Fruit fly (Drosophila melanogaster) whole organism, embryonic: ENCODE data around the gene mRRF2.

ENCODE experiments used
- Asciz ChIP-seq: fragments of 200-800 bp; sonication (Bioruptor generic); optimal IDR thresholded peaks from 2 replicates; lab custom pipeline; 2017; ENCODE audit warnings: missing biosample characterization, mild to moderate bottlenecking, missing genetic modification characterization, missing genetic modification reagents
- CG1024 ChIP-seq: fragments of 200-800 bp; sonication (Bioruptor generic); IDR thresholded peaks from 2 replicates; pipeline ENCODE4 v1.3.6; 2022; ENCODE audit warnings: missing biosample characterization, missing genetic modification characterization
- CG10274 ChIP-seq: fragments of 200-800 bp; sonication (Bioruptor generic); optimal IDR thresholded peaks from 3 replicates; lab custom pipeline; 2017; ENCODE audit warnings: missing biosample characterization, mild to moderate bottlenecking, missing genetic modification characterization
- CG10565 ChIP-seq: fragments of 200-800 bp; sonication (Bioruptor generic); optimal IDR thresholded peaks from 3 replicates; lab custom pipeline; 2016; ENCODE audit warnings: missing biosample characterization, mild to moderate bottlenecking, missing genetic modification characterization
- CG11456 ChIP-seq: fragments of 200-800 bp; sonication (Bioruptor generic); IDR thresholded peaks from 3 replicates; pipeline ENCODE4 v1.3.6; 2022; ENCODE audit warnings: missing biosample characterization, missing genetic modification characterization
- CG12299 ChIP-seq: fragments of 200-800 bp; sonication (Bioruptor generic); optimal IDR thresholded peaks from 2 replicates; lab custom pipeline; 2018; ENCODE audit warnings: missing biosample characterization, mild to moderate bottlenecking, missing genetic modification characterization
- CG12769 ChIP-seq: fragments of 200-800 bp; sonication (Bioruptor generic); optimal IDR thresholded peaks from 2 replicates; lab custom pipeline; 2019; ENCODE audit warnings: missing biosample characterization, mild to moderate bottlenecking, missing genetic modification characterization, moderate library complexity
- CG13123 ChIP-seq: fragments of 200-800 bp; sonication (Bioruptor generic); optimal IDR thresholded peaks from 2 replicates; lab custom pipeline; 2016; ENCODE audit warnings: missing biosample characterization, missing genetic modification characterization
- CG14860 ChIP-seq: fragments of 200-800 bp; sonication (Bioruptor generic); IDR thresholded peaks from 3 replicates; pipeline ENCODE4 v1.3.6; 2022; ENCODE audit warnings: missing biosample characterization, missing genetic modification characterization; ENCODE audit not compliant: partially characterized antibody
- CG1529 ChIP-seq: fragments of 200-800 bp; sonication (Bioruptor generic); optimal IDR thresholded peaks from 3 replicates; lab custom pipeline; 2018; ENCODE audit warnings: missing biosample characterization, missing genetic modification characterization
- CG16815 ChIP-seq: fragments of 200-800 bp; sonication (Bioruptor generic); optimal IDR thresholded peaks from 3 replicates; lab custom pipeline; 2017; ENCODE audit warnings: missing biosample characterization, mild to moderate bottlenecking, missing genetic modification characterization
- CG18011 ChIP-seq: fragments of 200-800 bp; sonication (Bioruptor generic); optimal IDR thresholded peaks from 2 replicates; lab custom pipeline; 2017; ENCODE audit warnings: missing biosample characterization, missing genetic modification characterization, mild to moderate bottlenecking, moderate library complexity, missing genotype
- CG18619 ChIP-seq: fragments of 200-800 bp; sonication (Bioruptor generic); optimal IDR thresholded peaks from 3 replicates; lab custom pipeline; 2017; ENCODE audit warnings: missing biosample characterization, mild to moderate bottlenecking, missing genetic modification characterization
- CG2202 ChIP-seq: fragments of 200-800 bp; sonication (Bioruptor generic); optimal IDR thresholded peaks from 2 replicates; lab custom pipeline; 2018; ENCODE audit warnings: missing biosample characterization, mild to moderate bottlenecking, missing genetic modification characterization
- CG30431 ChIP-seq: fragments of 200-800 bp; sonication (Bioruptor generic); optimal IDR thresholded peaks from 2 replicates; lab custom pipeline; 2017; ENCODE audit warnings: missing biosample characterization, missing genetic modification characterization
- CG3163 ChIP-seq: fragments of 200-800 bp; sonication (Bioruptor generic); optimal IDR thresholded peaks from 3 replicates; lab custom pipeline; 2016; ENCODE audit warnings: missing biosample characterization, missing genetic modification characterization
- CG4617 ChIP-seq: fragments of 200-800 bp; sonication (Bioruptor generic); optimal IDR thresholded peaks from 3 replicates; lab custom pipeline; 2016; ENCODE audit warnings: missing biosample characterization, missing genetic modification characterization, borderline replicate concordance
- CG4820 ChIP-seq: fragments of 200-800 bp; sonication (Bioruptor generic); optimal IDR thresholded peaks from 3 replicates; lab custom pipeline; 2016; ENCODE audit warnings: missing biosample characterization, missing genetic modification characterization
- CG6254 ChIP-seq: fragments of 200-800 bp; sonication (Bioruptor generic); optimal IDR thresholded peaks from 3 replicates; lab custom pipeline; 2017; ENCODE audit warnings: mild to moderate bottlenecking, missing biosample characterization, missing genetic modification reagents, missing genetic modification characterization
- CG6654 ChIP-seq: fragments of 200-800 bp; sonication (Bioruptor generic); optimal IDR thresholded peaks from 2 replicates; lab custom pipeline; 2017; ENCODE audit warnings: missing biosample characterization, mild to moderate bottlenecking, missing genetic modification characterization
- CG7357 ChIP-seq: fragments of 200-800 bp; sonication (Bioruptor generic); IDR thresholded peaks from 3 replicates; pipeline ENCODE4 v1.3.6; 2022; ENCODE audit warnings: missing biosample characterization, missing genetic modification characterization
- CG8290 ChIP-seq, 3 experiments: fragments of 200-800 bp; sonication (Bioruptor generic); optimal IDR thresholded peaks; 2 replicates each; lab custom pipeline; 2016 to 2019; ENCODE audit warnings: missing biosample characterization in 3 of 3, missing genetic modification characterization in 3 of 3, mild to moderate bottlenecking in 2 of 3, moderate library complexity in 1 of 3
- CG8924 ChIP-seq: fragments of 200-800 bp; optimal IDR thresholded peaks from 3 replicates; lab custom pipeline; 2019; ENCODE audit warnings: missing biosample characterization, mild to moderate bottlenecking, missing genetic modification characterization, moderate library complexity
- Doc2 ChIP-seq: fragments of 200-800 bp; sonication (Bioruptor generic); IDR thresholded peaks from 2 replicates; pipeline ENCODE4 v1.3.6; 2022; ENCODE audit warnings: missing biosample characterization, missing genetic modification characterization
- Eip74EF ChIP-seq, 2 experiments: fragments of 200-800 bp in 1 of 2; fragments of >200 bp in 1 of 2; sonication (Bioruptor generic) in 1 of 2; optimal IDR thresholded peaks; 2 replicates each; lab custom pipeline; 2017 to 2019; ENCODE audit warnings: missing biosample characterization in 2 of 2, missing genetic modification characterization in 2 of 2, mild to moderate bottlenecking in 1 of 2, moderate library complexity in 1 of 2
- Fer1 ChIP-seq: fragments of 200-800 bp; sonication (Bioruptor generic); optimal IDR thresholded peaks from 2 replicates; lab custom pipeline; 2017; ENCODE audit warnings: missing biosample characterization, mild to moderate bottlenecking, missing genetic modification characterization
- Fer2 ChIP-seq: fragments of 200-800 bp; sonication (Bioruptor generic); optimal IDR thresholded peaks from 2 replicates; lab custom pipeline; 2018; ENCODE audit warnings: missing biosample characterization, mild to moderate bottlenecking, missing genetic modification characterization, moderate library complexity
- Gsc ChIP-seq: fragments of 200-800 bp; sonication (Bioruptor generic); IDR thresholded peaks from 2 replicates; pipeline ENCODE4 v1.3.6; 2022; ENCODE audit warnings: missing biosample characterization, missing genetic modification characterization
- Hsf ChIP-seq: fragments of 200-800 bp; sonication (Bioruptor generic); optimal IDR thresholded peaks from 3 replicates; lab custom pipeline; 2016; ENCODE audit warnings: missing biosample characterization, missing genetic modification characterization
- Lhr ChIP-seq: fragments of 200-800 bp; sonication (Bioruptor generic); optimal IDR thresholded peaks from 3 replicates; lab custom pipeline; 2017; ENCODE audit warnings: mild to moderate bottlenecking, missing biosample characterization, missing genetic modification reagents, missing genetic modification characterization
- Med ChIP-seq: fragments of 200-800 bp; sonication (Bioruptor generic); peaks from one replicate; lab custom pipeline; 2016; ENCODE audit warnings: missing biosample characterization, missing genetic modification characterization, mild to moderate bottlenecking, inconsistent platforms, moderate library complexity
- Poxn ChIP-seq: fragments of 200-800 bp; sonication (Bioruptor generic); IDR thresholded peaks from 2 replicates; pipeline ENCODE4 v1.3.6; 2022; ENCODE audit warnings: missing biosample characterization, missing genetic modification characterization
- Sox102F ChIP-seq: fragments of 200-800 bp; sonication (Bioruptor generic); optimal IDR thresholded peaks from 2 replicates; lab custom pipeline; 2018; ENCODE audit warnings: missing biosample characterization, mild to moderate bottlenecking, missing genetic modification characterization, moderate library complexity
- Spps ChIP-seq: fragments of 200-800 bp; sonication (Bioruptor generic); optimal IDR thresholded peaks from 2 replicates; lab custom pipeline; 2018; ENCODE audit warnings: missing biosample characterization, mild to moderate bottlenecking, missing genetic modification characterization
- bsh ChIP-seq, 2 experiments: fragments of 200-800 bp; sonication (Bioruptor generic); optimal IDR thresholded peaks; 2 replicates each; lab custom pipeline; 2017 to 2018; ENCODE audit warnings: mild to moderate bottlenecking in 2 of 2, missing biosample characterization in 2 of 2, missing genetic modification characterization in 2 of 2, moderate library complexity in 1 of 2
- cato ChIP-seq: fragments of 200-800 bp; sonication (Bioruptor generic); optimal IDR thresholded peaks from 2 replicates; lab custom pipeline; 2016; ENCODE audit warnings: missing biosample characterization, missing genetic modification characterization, borderline replicate concordance
- caup ChIP-seq: fragments of 200-800 bp; sonication (Bioruptor generic); optimal IDR thresholded peaks from 3 replicates; lab custom pipeline; 2017; ENCODE audit warnings: missing biosample characterization, mild to moderate bottlenecking, missing genetic modification characterization, moderate library complexity; ENCODE audit not compliant: severe bottlenecking
- da ChIP-seq: fragments of 200-800 bp; sonication (Bioruptor generic); optimal IDR thresholded peaks from 2 replicates; lab custom pipeline; 2016; ENCODE audit warnings: missing biosample characterization, missing genetic modification characterization
- ewg ChIP-seq: fragments of 200-800 bp; sonication (Bioruptor generic); optimal IDR thresholded peaks from 3 replicates; lab custom pipeline; 2017; ENCODE audit warnings: mild to moderate bottlenecking, missing biosample characterization, missing genetic modification reagents, missing genetic modification characterization
- fd64A ChIP-seq: fragments of 200-800 bp; sonication (Bioruptor generic); optimal IDR thresholded peaks from 3 replicates; lab custom pipeline; 2018; ENCODE audit warnings: missing biosample characterization, mild to moderate bottlenecking, missing genetic modification characterization
- fru ChIP-seq: fragments of >200 bp; optimal IDR thresholded peaks from 2 replicates; lab custom pipeline; 2017
- gro ChIP-seq: fragments of 200-800 bp; sonication (Bioruptor generic); optimal IDR thresholded peaks from 2 replicates; lab custom pipeline; 2016; ENCODE audit warnings: missing biosample characterization, missing genetic modification characterization
- gt ChIP-seq: fragments of 200-800 bp; sonication (Bioruptor generic); IDR thresholded peaks from 2 replicates; pipeline ENCODE4 v1.3.6; 2022; ENCODE audit warnings: missing biosample characterization, missing genetic modification characterization
- hb ChIP-seq: fragments of 200-800 bp; sonication (Bioruptor generic); IDR thresholded peaks from 3 replicates; pipeline ENCODE4 v1.3.6; 2022; ENCODE audit warnings: missing biosample characterization, missing genetic modification characterization; ENCODE audit not compliant: partially characterized antibody
- hkb ChIP-seq, 2 experiments: fragments of 200-800 bp in 1 of 2; fragments of >200 bp in 1 of 2; sonication (Bioruptor generic) in 1 of 2; IDR thresholded peaks in 1 of 2; optimal IDR thresholded peaks in 1 of 2; 2 replicates each; pipeline versions ENCODE4 v1.3.6 to Lab custom; 2017 to 2022; ENCODE audit warnings: missing biosample characterization in 1 of 2, missing genetic modification characterization in 1 of 2
- sd ChIP-seq: fragments of 200-800 bp; sonication (Bioruptor generic); optimal IDR thresholded peaks from 3 replicates; lab custom pipeline; 2018; ENCODE audit warnings: missing biosample characterization, mild to moderate bottlenecking, missing genetic modification characterization, moderate library complexity
- shn ChIP-seq: fragments of 200-800 bp; sonication (Bioruptor generic); optimal IDR thresholded peaks from 3 replicates; lab custom pipeline; 2016; ENCODE audit warnings: missing biosample characterization, missing genetic modification characterization
- slou ChIP-seq: fragments of 200-800 bp; sonication (Bioruptor generic); optimal IDR thresholded peaks from 3 replicates; lab custom pipeline; 2016; ENCODE audit warnings: missing biosample characterization, missing genetic modification characterization
- tio ChIP-seq: fragments of 200-800 bp; sonication (Bioruptor generic); optimal IDR thresholded peaks from 2 replicates; lab custom pipeline; 2017; ENCODE audit warnings: missing biosample characterization, missing genetic modification characterization, inconsistent platforms
- vvl ChIP-seq: fragments of 200-800 bp; sonication (Bioruptor generic); IDR thresholded peaks from 2 replicates; pipeline ENCODE4 v1.3.6; 2022; ENCODE audit warnings: missing biosample characterization, missing genetic modification characterization

The mRRF2 gene

dm6 chr3R:22573590-22573989 is 39.9 kb upstream of the mRRF2 start (continued):
- no peak for TF ChIP-seq Sox102F (GFP tag; lab: Kevin White, UChicago)
- no peak for TF ChIP-seq Hsf
- TF ChIP-seq bsh (GFP tag; optimal IDR thresholded peaks at IDR 0.05; lab: Kevin White, UChicago): peak in 1 of 2 experiments; percentile 2
- TF ChIP-seq CG8290 (GFP tag; optimal IDR thresholded peaks at IDR 0.05; lab: Kevin White, UChicago): no peak
- peak in 1 of 2 experiments; percentile 25 for TF ChIP-seq CG8290 (tag; optimal IDR thresholded peaks at IDR 0.05; lab: Kevin White, UChicago)
- TF ChIP-seq CG10565 (GFP tag; lab: Kevin White, UChicago): no peak
- TF ChIP-seq fd64A (GFP tag; lab: Kevin White, UChicago): peak; percentile 25
- no peak for TF ChIP-seq hkb (optimal IDR thresholded peaks at IDR 0.05; lab: Kevin White, UChicago)
- TF ChIP-seq hkb (GFP tag; IDR thresholded peaks at IDR 0.05; lab: Robert Waterston, UW): peak; percentile 53; the same call in 1 of the 2 replicates
- no peak for TF ChIP-seq CG6254
- TF ChIP-seq CG4617 (GFP tag; lab: Kevin White, UChicago): no peak
- TF ChIP-seq CG18619 (GFP tag; lab: Kevin White, UChicago): no peak
- TF ChIP-seq Med (GFP tag; lab: Kevin White, UChicago): peak; percentile 75
- TF ChIP-seq CG11456 (GFP tag; lab: Robert Waterston, UW): no peak
- no peak for TF ChIP-seq CG18011
- TF ChIP-seq shn: no peak
- TF ChIP-seq CG3163 (GFP tag; lab: Kevin White, UChicago): no peak
- TF ChIP-seq CG13123: no peak
- no peak for TF ChIP-seq gt (GFP tag; lab: Robert Waterston, UW)
- TF ChIP-seq Spps: no peak
- no peak for TF ChIP-seq CG6654
- TF ChIP-seq CG1529 (GFP tag; lab: Kevin White, UChicago): peak; percentile 34
- no peak for TF ChIP-seq CG12299 (tag; lab: Kevin White, UChicago)
- TF ChIP-seq CG2202: peak; percentile 5
- no peak for TF ChIP-seq sd (tag; lab: Kevin White, UChicago)
- TF ChIP-seq slou (GFP tag; lab: Kevin White, UChicago): no peak
- no peak for TF ChIP-seq CG7357
- TF ChIP-seq Gsc (GFP tag; lab: Robert Waterston, UW): no peak
- no peak for TF ChIP-seq Lhr (GFP tag; lab: Kevin White, UChicago)
- peak; percentile 56 for TF ChIP-seq Asciz (GFP tag; lab: Kevin White, UChicago)
- no peak for TF ChIP-seq Fer2 (tag; lab: Kevin White, UChicago)
- no peak for TF ChIP-seq ewg
- no peak for TF ChIP-seq Poxn (GFP tag; lab: Robert Waterston, UW)
- TF ChIP-seq CG14860 (GFP tag; lab: Robert Waterston, UW): no peak
- no peak for TF ChIP-seq CG16815 (GFP tag; lab: Kevin White, UChicago)
- TF ChIP-seq CG8924 (tag; lab: Kevin White, UChicago): no peak
- no peak for TF ChIP-seq vvl
- no peak for TF ChIP-seq Doc2 (GFP tag; lab: Robert Waterston, UW)
- TF ChIP-seq CG10274 (GFP tag; lab: Kevin White, UChicago): no peak
- no peak for TF ChIP-seq CG4820 (GFP tag; lab: Kevin White, UChicago)
- no peak for TF ChIP-seq Eip74EF (GFP tag; optimal IDR thresholded peaks at IDR 0.05; lab: Kevin White, UChicago)
- peak; percentile 29 for TF ChIP-seq Fer1 (GFP tag; lab: Kevin White, UChicago)
- no peak for TF ChIP-seq cato (GFP tag; lab: Kevin White, UChicago)
- no peak for TF ChIP-seq caup (GFP tag; lab: Kevin White, UChicago)
- TF ChIP-seq CG12769: peak; percentile 6
- TF ChIP-seq hb: no peak
- TF ChIP-seq CG1024 (GFP tag; lab: Robert Waterston, UW): no peak
- no peak for TF ChIP-seq da (GFP tag; lab: Kevin White, UChicago)
- TF ChIP-seq fru (lab: Kevin White, UChicago): no peak
- no peak for TF ChIP-seq gro
- TF ChIP-seq tio (GFP tag; lab: Kevin White, UChicago): no peak
- TF ChIP-seq CG30431 (GFP tag; lab: Kevin White, UChicago): no peak
